Worm (Caenorhabditis elegans) whole organism, L4/young adult: ENCODE measurements around the gene Y41D4B.17.

ENCODE experiments used
- W03F9.2 ChIP-seq: fragments of 150-350 bp; optimal IDR thresholded peaks from 2 replicates; lab custom pipeline; 2014; ENCODE audit warnings: missing biosample characterization, missing genetic modification characterization
- dao-5 ChIP-seq: sonication (generic microtip); optimal IDR thresholded peaks from 2 replicates; lab custom pipeline; 2016; ENCODE audit warnings: missing genotype, missing genetic modification characterization, moderate library complexity, missing compliant biosample characterization
- him-1 ChIP-seq: sonication (generic microtip); optimal IDR thresholded peaks from 2 replicates; lab custom pipeline; 2016; ENCODE audit warnings: missing genotype, missing genetic modification reagents, missing genetic modification characterization, missing compliant biosample characterization

The Y41D4B.17 gene

DNA sequence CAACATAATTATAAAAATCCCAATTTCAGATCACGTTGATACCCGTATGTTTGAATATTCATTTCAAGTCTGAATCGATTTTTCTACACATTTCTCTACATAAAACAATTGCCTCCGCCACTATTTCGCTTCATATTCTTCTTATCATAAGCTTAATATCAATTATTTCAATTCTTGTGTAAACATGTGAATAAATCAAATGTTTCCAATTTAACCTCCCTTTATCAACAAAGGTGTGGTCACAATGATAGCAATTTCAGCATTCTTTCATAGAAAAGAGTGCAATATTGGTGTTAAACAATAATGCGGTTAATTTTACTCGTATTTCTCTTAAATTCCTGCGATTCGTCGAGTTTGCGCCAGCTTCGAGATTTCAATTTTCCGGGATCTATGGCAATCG is at the start of gene Y41D4B.17:
Gene Y41D4B.17, plus strand, starts transcription at position 174 of the 400 bp plus-strand sequence.
- TF ChIP-seq him-1 (tag; lab: Kevin White, UChicago) (no peak), W03F9.2 (no peak), dao-5 (no peak)

DNA sequence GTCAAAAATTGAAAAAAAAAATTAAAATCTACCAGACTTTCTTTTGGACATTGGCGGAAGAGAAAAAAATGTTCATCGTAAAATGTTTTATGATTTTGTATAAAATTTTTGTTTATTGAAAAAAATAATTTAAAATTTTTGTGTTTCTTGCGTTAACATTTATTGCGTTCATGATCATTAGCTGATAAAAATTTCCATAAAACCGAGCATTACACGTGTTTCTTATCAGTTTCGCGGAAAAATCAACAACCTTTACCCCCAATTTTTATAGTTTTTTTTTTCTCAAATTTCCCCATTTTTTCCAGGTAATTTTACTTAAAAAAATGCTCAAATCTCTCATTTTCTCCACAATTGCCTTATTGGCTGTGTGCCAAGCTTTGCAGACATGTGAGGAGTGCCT is 49.7 kb upstream of the Y41D4B.17 start, which contains the start of gene txt-4:
Gene txt-4, plus strand, starts transcription at position 324 of the 400 bp plus-strand sequence.
- no peak for TF ChIP-seq W03F9.2
- TF ChIP-seq him-1 (tag; lab: Kevin White, UChicago) = no peak
- no peak for TF ChIP-seq dao-5

DNA sequence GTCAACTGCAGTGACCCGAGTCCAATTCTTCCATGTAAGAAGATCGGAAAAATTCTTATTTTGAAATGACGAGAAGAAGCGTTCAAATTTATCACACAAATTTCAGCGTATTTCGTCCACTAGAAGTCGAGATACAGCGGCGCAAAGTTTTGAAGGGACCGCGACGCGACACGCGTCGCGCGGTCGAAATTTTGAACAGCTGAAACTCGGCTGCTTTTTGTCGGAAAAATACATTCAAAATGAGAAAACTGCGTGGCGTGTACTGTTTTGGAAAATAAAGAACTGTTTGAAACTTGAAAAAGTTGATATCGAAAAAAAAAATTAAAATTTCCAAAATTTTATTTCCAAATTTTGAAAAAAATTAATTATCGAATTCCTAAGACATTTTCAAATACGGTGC is 47.0 kb upstream of the Y41D4B.17 start:
- no peak for TF ChIP-seq dao-5
- no peak for TF ChIP-seq W03F9.2
- no peak for TF ChIP-seq him-1 (tag; lab: Kevin White, UChicago)

DNA sequence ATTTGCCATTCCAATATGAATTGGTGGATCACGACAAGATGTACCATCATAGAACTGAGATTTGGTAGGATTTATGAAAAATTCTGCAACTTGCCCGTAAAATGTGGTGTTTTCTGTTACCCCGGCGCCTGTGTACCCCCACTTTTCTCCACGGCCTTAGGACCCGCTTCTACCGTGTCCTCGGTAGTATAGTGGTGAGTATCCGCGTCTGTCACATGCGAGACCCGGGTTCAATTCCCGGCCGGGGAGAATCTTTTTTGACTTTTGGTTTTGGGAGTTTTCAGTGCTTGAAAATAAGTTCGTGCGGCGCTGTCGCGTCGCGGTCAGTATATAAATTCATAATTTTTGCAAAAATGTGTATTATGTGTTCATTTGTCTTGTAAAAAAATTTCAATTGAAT is 45.5 kb upstream of the Y41D4B.17 start:
- no peak for TF ChIP-seq him-1 (tag; lab: Kevin White, UChicago)
- no peak for TF ChIP-seq dao-5
- TF ChIP-seq W03F9.2 = no peak

DNA sequence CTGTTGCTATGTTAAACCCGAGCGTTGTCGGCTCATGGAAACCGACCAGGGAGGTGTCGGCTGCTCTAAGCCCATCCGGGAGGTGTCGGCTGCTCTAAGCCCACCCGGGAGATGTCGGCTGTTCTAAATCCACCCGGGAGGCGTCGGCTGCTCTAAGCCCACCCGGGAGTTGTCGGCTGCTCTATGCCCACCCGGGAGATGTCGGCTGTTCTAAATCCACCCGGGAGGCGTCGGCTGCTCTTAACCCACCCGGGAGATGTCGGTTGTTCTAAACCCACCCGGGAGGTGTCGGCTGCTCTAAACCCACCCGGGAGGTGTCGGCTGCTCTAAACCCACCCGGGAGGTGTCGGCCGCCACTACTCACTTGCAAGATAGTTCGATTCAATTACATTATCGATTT is 44.0 kb upstream of the Y41D4B.17 start:
- TF ChIP-seq W03F9.2 = no peak
- no peak for TF ChIP-seq him-1 (tag; lab: Kevin White, UChicago)
- TF ChIP-seq dao-5 = no peak

DNA sequence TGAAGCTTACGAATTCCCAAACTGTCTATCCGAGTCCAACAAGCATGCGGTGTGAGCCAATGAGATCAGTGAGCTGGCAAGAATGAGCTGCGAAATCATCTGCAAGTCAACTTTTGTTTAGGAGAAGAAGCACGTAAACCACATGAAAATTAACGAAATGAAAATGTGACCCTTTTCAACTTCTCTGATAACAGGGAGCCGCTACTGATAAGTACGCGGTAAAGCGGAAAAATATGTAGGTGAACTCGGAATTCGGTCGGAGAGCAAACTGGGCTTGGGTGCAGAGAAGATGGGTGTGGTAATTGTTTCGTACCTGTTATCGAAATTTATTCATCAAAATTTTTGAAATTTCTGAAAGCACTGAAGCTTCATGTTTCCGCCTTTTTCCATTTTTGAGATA is 43.4 kb upstream of the Y41D4B.17 start, which contains the start of gene clec-172:
Gene clec-172, minus strand, starts transcription at position 101 of the 400 bp plus-strand sequence.
- TF ChIP-seq him-1 (tag; lab: Kevin White, UChicago) = no peak
- TF ChIP-seq dao-5 = no peak
- TF ChIP-seq W03F9.2 = no peak

DNA sequence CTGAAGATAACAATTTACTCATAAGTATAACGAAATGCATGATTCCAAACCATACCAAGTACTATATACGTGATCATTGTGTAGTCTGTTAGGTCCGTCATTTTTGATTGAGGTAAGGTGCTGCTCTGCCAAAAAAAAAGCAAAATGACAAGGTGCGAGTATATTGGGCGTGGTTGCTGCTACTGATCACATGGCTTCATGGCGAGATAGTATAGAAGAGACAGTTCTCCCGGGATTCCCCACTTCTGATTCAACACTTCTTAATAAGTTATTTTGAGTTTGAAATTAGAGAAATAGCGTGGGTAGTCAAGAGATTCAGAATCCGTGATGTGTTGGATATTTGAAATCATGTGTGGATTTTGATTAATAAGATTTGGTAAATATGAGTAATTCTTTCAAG is 38.7 kb upstream of the Y41D4B.17 start, which contains the start of gene K03H6.4:
Gene K03H6.4, minus strand, starts transcription at position 101 of the 400 bp plus-strand sequence.
- TF ChIP-seq W03F9.2 = no peak
- no peak for TF ChIP-seq him-1 (tag; lab: Kevin White, UChicago)
- TF ChIP-seq dao-5 = no peak

DNA sequence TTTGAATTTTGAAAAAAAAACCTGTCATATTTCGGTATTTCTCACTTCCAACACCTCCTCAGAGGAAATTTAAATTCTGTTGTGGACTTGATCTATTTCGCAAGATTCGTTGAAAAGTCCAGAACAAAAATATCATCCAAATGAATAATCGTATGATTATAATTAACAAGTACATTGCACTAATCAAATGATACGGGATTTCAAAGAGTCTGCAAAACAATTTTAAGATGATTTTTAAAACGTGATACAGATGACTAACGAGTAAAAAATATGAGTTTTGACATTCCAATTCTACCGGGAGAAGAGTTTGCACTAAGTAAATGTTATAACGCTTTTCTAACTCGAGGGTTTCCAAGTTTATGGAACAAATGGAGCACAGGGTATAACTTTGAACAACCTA is 37.5 kb upstream of the Y41D4B.17 start:
- TF ChIP-seq dao-5 (no peak), him-1 (tag; lab: Kevin White, UChicago) (no peak), W03F9.2 (no peak)

DNA sequence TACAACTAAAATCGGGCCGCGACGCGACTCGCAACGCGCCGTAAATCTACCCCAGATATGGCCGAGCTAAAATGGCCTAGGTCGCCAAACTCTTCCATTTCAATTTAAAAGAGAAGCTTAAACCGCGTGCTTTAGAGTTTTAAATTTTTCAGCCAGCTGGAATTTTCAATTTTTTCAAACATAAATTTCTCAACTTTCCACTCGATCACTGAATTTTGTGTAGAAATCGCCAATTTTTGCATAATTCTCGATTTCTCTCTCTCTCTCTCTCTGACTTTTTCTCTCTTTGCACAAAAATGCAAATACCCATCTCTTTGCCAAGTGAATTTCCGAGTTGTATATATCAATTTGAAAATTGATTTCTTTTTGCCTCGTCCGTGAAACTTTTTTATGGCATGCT is 36.5 kb upstream of the Y41D4B.17 start, which contains the start of gene K03H6.1:
Gene K03H6.1, plus strand, starts transcription at position 301 of the 400 bp plus-strand sequence.
- no peak for TF ChIP-seq him-1 (tag; lab: Kevin White, UChicago)
- no peak for TF ChIP-seq dao-5
- TF ChIP-seq W03F9.2 = no peak

DNA sequence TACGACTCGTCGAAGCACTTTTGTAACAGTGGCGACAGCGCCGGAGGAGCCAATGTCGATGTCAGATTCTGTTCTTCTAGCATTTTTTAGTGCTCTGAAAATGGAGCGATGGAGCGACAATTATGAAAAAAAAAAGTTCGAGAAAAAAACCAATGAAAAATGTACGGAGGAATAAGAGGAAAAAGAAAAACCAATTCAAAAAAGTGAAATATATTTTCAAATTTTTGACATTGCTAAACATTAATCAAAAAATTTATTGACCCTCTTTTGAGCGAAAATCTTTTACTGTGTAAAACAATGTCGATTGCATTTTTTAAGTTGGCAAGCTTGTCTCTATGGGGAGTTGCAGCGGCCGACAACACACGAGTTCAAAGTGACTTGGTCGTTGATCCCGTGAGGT is 23.6 kb upstream of the Y41D4B.17 start, which contains the start of gene K03H6.5:
Gene K03H6.5, minus strand, starts transcription at position 101 of the 400 bp plus-strand sequence.
- no peak for TF ChIP-seq dao-5
- no peak for TF ChIP-seq W03F9.2
- no peak for TF ChIP-seq him-1 (tag; lab: Kevin White, UChicago)

DNA sequence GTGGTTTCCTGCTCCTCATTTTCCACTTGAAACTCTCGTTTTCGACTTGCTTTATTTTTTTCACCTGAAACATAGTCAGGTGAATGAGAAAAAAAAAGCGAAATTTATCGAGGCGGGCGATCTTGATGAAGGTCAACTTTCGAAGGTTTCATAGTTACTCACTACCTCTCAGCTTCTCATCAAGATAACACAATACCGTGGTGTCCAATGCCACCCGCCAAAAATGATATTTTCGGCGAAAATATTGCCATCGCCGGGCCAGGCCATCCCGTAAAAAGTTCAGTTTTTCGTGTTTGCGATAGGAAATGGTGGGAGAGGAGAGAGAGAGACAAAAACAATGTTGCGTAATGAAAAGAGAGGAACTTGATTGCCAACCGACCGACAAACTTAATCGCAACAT is 12.8 kb upstream of the Y41D4B.17 start:
- TF ChIP-seq W03F9.2 (no peak), dao-5 (no peak), him-1 (tag; lab: Kevin White, UChicago) (no peak)

DNA sequence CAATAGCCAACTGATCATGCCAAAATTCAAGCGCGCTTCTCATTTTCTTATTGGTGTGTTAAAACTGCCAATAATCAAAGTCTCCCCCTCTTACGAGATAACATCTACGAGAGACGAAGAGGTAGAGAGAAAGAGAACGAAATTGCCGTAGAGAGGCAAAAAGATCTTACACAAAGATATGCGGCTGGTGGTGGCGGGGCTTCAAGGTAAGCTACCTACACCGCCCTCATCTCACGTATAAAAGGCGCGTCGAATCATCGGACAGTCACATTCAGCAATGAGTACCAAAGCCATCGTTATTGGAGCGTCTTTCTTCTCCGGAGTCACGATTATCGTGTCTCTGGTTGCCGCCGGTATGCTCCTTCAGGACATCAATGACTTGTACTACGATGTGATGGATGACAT is 11.4 kb upstream of the Y41D4B.17 start, which contains the start of gene col-107:
Gene col-107, plus strand, starts transcription at position 265 of the 405 bp plus-strand sequence.
- TF ChIP-seq dao-5 = no peak
- no peak for TF ChIP-seq him-1 (tag; lab: Kevin White, UChicago)
- TF ChIP-seq W03F9.2 = no peak

DNA sequence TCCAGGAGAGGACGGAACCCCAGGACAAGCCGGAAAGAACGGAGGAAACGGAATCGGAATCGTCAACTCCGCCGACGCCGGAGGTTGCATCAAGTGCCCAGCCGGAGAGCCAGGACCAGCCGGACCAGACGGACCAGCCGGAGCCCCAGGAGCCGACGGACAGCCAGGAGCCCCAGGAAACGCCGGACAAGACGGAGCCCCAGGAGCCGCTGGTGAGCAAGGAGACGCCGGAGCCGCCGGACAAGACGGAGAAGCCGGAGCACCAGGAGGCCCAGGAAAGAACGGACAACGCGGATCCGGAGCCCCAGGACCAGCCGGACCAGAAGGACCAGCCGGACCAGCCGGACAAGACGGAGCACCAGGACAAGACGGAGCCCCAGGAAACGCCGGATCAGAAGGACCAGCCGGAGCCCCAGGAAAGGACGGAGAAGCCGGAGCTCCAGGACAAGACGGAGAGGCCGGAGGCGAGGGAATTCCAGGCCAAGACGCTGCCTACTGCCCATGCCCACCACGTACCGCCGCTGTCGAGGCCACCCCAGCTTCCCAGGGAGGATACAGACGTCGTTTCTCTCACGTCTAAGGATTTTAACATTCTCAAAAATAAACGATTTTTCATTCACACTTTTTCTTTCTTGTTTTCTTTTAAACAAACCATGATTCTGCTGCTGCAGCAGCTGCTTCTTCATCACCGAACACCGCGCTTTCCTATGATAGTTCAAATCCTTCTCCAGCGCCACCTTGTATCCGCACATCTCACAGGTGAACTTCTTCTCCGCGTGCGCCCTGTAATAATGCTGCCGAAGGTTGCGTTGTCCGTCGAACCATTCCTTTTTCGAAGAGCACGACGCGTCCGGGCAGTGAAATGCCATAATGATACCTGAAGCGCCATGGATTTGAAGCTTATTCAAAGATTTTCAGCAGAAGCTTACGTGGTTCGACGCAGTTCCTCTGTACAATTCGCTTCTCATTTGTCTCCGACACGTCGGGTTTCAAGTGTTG is 10.5 kb upstream of the Y41D4B.17 start:
- TF ChIP-seq W03F9.2 (no peak), him-1 (tag; lab: Kevin White, UChicago) (no peak), dao-5 (no peak)

DNA sequence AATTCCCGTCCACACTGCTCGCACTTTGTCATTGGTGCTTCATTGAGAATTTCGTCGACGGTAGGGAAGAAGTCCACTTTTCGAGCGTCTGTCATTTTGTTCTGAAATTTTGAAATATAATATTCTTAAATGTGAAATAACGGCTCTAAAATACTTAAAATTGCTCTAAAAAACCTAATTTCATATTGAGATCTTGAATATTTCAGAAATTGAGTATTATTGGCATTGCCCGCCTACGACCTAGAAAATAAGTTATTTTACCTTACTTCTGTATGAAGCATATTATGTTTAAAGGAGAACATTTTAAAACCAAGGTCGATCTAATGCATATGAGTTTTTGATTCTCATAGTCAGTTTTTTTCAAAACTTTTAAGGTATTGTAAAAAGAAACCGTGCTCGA is 9.8 kb upstream of the Y41D4B.17 start, which contains the start of gene C34H4.5:
Gene C34H4.5, minus strand, starts transcription at position 101 of the 400 bp plus-strand sequence.
- TF ChIP-seq him-1 (tag; lab: Kevin White, UChicago) (no peak), W03F9.2 (no peak), dao-5 (no peak)

DNA sequence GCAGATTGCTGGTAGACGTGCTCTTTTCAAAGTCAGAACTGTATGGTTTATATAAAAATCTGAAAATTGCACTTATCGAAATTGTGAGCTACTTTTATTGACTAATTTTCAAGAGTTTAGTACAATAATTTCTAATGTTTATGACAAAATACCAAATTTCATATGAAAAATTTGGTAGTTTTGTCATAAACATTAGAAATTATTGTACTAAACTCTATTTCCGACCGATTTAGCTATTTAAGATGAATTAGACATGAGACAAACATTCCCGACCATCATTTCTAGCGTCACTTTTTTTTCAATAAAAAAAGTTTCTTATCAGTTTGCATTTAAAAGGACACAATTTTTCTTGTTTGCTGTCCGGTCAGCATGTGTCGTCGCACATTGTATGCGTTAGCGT is 9.3 kb upstream of the Y41D4B.17 start, which contains the start of gene tag-244:
Gene tag-244, plus strand, starts transcription at position 301 of the 400 bp plus-strand sequence.
- TF ChIP-seq him-1 (tag; lab: Kevin White, UChicago) (no peak), W03F9.2 (no peak)
